Fruit fly (Drosophila melanogaster) whole organism, embryonic: ENCODE measurements around the gene pyx.

Source experiments
- Abd-B ChIP-seq: fragments of 200-800 bp; sonication (Bioruptor generic); optimal IDR thresholded peaks from 2 replicates; lab custom pipeline; 2018; ENCODE audit warnings: missing biosample characterization, mild to moderate bottlenecking, missing genetic modification characterization, moderate library complexity
- Aef1 ChIP-seq: fragments of 200-800 bp; sonication (Bioruptor generic); IDR thresholded peaks from 3 replicates; pipeline ENCODE4 v1.3.6; 2022; ENCODE audit warnings: missing biosample characterization, missing genetic modification characterization
- CG10543 ChIP-seq: fragments of 200-800 bp; sonication (Bioruptor generic); optimal IDR thresholded peaks from 3 replicates; lab custom pipeline; 2017; ENCODE audit warnings: missing biosample characterization, mild to moderate bottlenecking, missing genetic modification characterization, moderate library complexity
- CG11723 ChIP-seq: fragments of 200-800 bp; sonication (Bioruptor generic); optimal IDR thresholded peaks from 2 replicates; lab custom pipeline; 2017; ENCODE audit warnings: missing biosample characterization, mild to moderate bottlenecking, missing genetic modification characterization
- CG15269 ChIP-seq: fragments of 200-800 bp; sonication (Bioruptor generic); optimal IDR thresholded peaks from 2 replicates; lab custom pipeline; 2018; ENCODE audit warnings: missing biosample characterization, mild to moderate bottlenecking, missing genetic modification characterization, moderate library complexity
- CG15696 ChIP-seq: fragments of 200-800 bp; sonication (Bioruptor generic); optimal IDR thresholded peaks from 2 replicates; lab custom pipeline; 2019; ENCODE audit warnings: missing biosample characterization, mild to moderate bottlenecking, missing genetic modification characterization, moderate library complexity
- CG17802 ChIP-seq: fragments of 200-800 bp; sonication (Bioruptor generic); optimal IDR thresholded peaks from 2 replicates; lab custom pipeline; 2018; ENCODE audit warnings: missing biosample characterization, mild to moderate bottlenecking, missing genetic modification characterization, moderate library complexity
- CG17829 ChIP-seq: fragments of 200-800 bp; optimal IDR thresholded peaks from 2 replicates; lab custom pipeline; 2019; ENCODE audit warnings: missing biosample characterization, mild to moderate bottlenecking, missing genetic modification characterization, moderate library complexity
- CG2129 ChIP-seq: fragments of 200-800 bp; sonication (Bioruptor generic); IDR thresholded peaks from 2 replicates; pipeline ENCODE4 v1.3.6; 2022; ENCODE audit warnings: missing biosample characterization, missing genetic modification characterization; ENCODE audit not compliant: partially characterized antibody
- CG2712 ChIP-seq: fragments of 200-800 bp; optimal IDR thresholded peaks from 3 replicates; lab custom pipeline; 2019; ENCODE audit warnings: missing biosample characterization, mild to moderate bottlenecking, missing genetic modification characterization, moderate library complexity
- CG30020 ChIP-seq: fragments of 200-800 bp; optimal IDR thresholded peaks from 2 replicates; lab custom pipeline; 2019; ENCODE audit warnings: missing biosample characterization, mild to moderate bottlenecking, missing genetic modification characterization, moderate library complexity
- CG31224 ChIP-seq: fragments of 200-800 bp; sonication (Bioruptor generic); IDR thresholded peaks from 2 replicates; pipeline ENCODE4 v1.3.6; 2022; ENCODE audit warnings: missing biosample characterization, missing genetic modification characterization
- CG31441 ChIP-seq: fragments of 200-800 bp; sonication (Bioruptor generic); IDR thresholded peaks from 2 replicates; pipeline ENCODE4 v1.3.6; 2022; ENCODE audit warnings: missing biosample characterization, missing genetic modification characterization
- CG4328 ChIP-seq: fragments of 200-800 bp; sonication (Bioruptor generic); optimal IDR thresholded peaks from 3 replicates; lab custom pipeline; 2017; ENCODE audit warnings: missing biosample characterization, missing genetic modification reagents, missing genetic modification characterization
- CG43689 ChIP-seq: fragments of 200-800 bp; sonication (Bioruptor generic); IDR thresholded peaks from 2 replicates; pipeline ENCODE4 v1.3.6; 2022; ENCODE audit warnings: missing biosample characterization, missing genetic modification characterization
- CG4707 ChIP-seq: fragments of 200-800 bp; sonication (Bioruptor generic); optimal IDR thresholded peaks from 2 replicates; lab custom pipeline; 2018; ENCODE audit warnings: missing biosample characterization, mild to moderate bottlenecking, missing genetic modification characterization, moderate library complexity
- CG6813 ChIP-seq: fragments of 200-800 bp; sonication (Bioruptor generic); optimal IDR thresholded peaks from 2 replicates; lab custom pipeline; 2017; ENCODE audit warnings: missing biosample characterization, missing genetic modification characterization, mild to moderate bottlenecking, moderate library complexity, missing genetic modification reagents
- CG6854 ChIP-seq: fragments of 200-800 bp; sonication (Bioruptor generic); optimal IDR thresholded peaks from 3 replicates; lab custom pipeline; 2017; ENCODE audit warnings: missing biosample characterization, mild to moderate bottlenecking, missing genetic modification characterization
- CG8290 ChIP-seq, 3 experiments: fragments of 200-800 bp; sonication (Bioruptor generic); optimal IDR thresholded peaks; 2 replicates each; lab custom pipeline; 2016 to 2019; ENCODE audit warnings: missing biosample characterization in 3 of 3, missing genetic modification characterization in 3 of 3, mild to moderate bottlenecking in 2 of 3, moderate library complexity in 1 of 3
- CG8478 ChIP-seq: fragments of >200 bp; optimal IDR thresholded peaks from 2 replicates; lab custom pipeline; 2018
- Dip2 ChIP-seq: fragments of 200-800 bp; sonication (Bioruptor generic); IDR thresholded peaks from 2 replicates; pipeline ENCODE4 v1.3.6; 2022; ENCODE audit warnings: missing biosample characterization, missing genetic modification characterization
- E2f2 ChIP-seq: fragments of 200-800 bp; sonication (Bioruptor generic); IDR thresholded peaks from 2 replicates; pipeline ENCODE4 v1.3.6; 2022; ENCODE audit warnings: missing biosample characterization, missing genetic modification characterization
- Eip74EF ChIP-seq, 2 experiments: fragments of 200-800 bp in 1 of 2; fragments of >200 bp in 1 of 2; sonication (Bioruptor generic) in 1 of 2; optimal IDR thresholded peaks; 2 replicates each; lab custom pipeline; 2017 to 2019; ENCODE audit warnings: missing biosample characterization in 2 of 2, missing genetic modification characterization in 2 of 2, mild to moderate bottlenecking in 1 of 2, moderate library complexity in 1 of 2
- Fer3 ChIP-seq: fragments of 200-800 bp; sonication (Bioruptor generic); optimal IDR thresholded peaks from 2 replicates; lab custom pipeline; 2018; ENCODE audit warnings: missing biosample characterization, mild to moderate bottlenecking, missing genetic modification characterization, moderate library complexity
- HmgZ ChIP-seq: fragments of 200-800 bp; sonication (Bioruptor generic); optimal IDR thresholded peaks from 2 replicates; lab custom pipeline; 2018; ENCODE audit warnings: missing biosample characterization, mild to moderate bottlenecking, missing genetic modification characterization
- MESR4 ChIP-seq: fragments of 200-800 bp; sonication (Bioruptor generic); optimal IDR thresholded peaks from 2 replicates; lab custom pipeline; 2018; ENCODE audit warnings: missing biosample characterization, mild to moderate bottlenecking, missing genetic modification characterization, moderate library complexity
- Meics ChIP-seq: fragments of 200-800 bp; sonication (Bioruptor generic); optimal IDR thresholded peaks from 2 replicates; lab custom pipeline; 2017; ENCODE audit warnings: missing biosample characterization, mild to moderate bottlenecking, missing genetic modification characterization
- ap ChIP-seq: fragments of 200-800 bp; sonication (Bioruptor generic); IDR thresholded peaks from 2 replicates; pipeline ENCODE4 v1.3.6; 2022; ENCODE audit warnings: missing biosample characterization, missing genetic modification characterization
- ato ChIP-seq: fragments of 200-800 bp; sonication (Bioruptor generic); IDR thresholded peaks from 2 replicates; pipeline ENCODE4 v1.3.6; 2022; ENCODE audit warnings: missing biosample characterization, missing genetic modification characterization; ENCODE audit not compliant: partially characterized antibody
- bowl ChIP-seq: fragments of 200-800 bp; sonication (Bioruptor generic); IDR thresholded peaks from 2 replicates; pipeline ENCODE4 v1.3.6; 2022; ENCODE audit warnings: missing biosample characterization, missing genetic modification characterization
- croc ChIP-seq: fragments of 200-800 bp; sonication (Bioruptor generic); conservative IDR thresholded peaks from 3 replicates; pipeline ENCODE4 v1.3.6; 2022; ENCODE audit warnings: missing biosample characterization, missing genetic modification characterization
- ems ChIP-seq: fragments of 200-800 bp; sonication (Bioruptor generic); optimal IDR thresholded peaks from 3 replicates; lab custom pipeline; 2016; ENCODE audit warnings: missing biosample characterization, missing genetic modification characterization
- fd102C ChIP-seq: fragments of 200-800 bp; sonication (Bioruptor generic); optimal IDR thresholded peaks from 2 replicates; lab custom pipeline; 2018; ENCODE audit warnings: missing biosample characterization, mild to moderate bottlenecking, missing genetic modification characterization, moderate library complexity
- ftz-f1 ChIP-seq: fragments of 200-800 bp; sonication (Bioruptor generic); optimal IDR thresholded peaks from 2 replicates; lab custom pipeline; 2016; ENCODE audit warnings: missing biosample characterization, missing genetic modification characterization
- ind ChIP-seq: fragments of 200-800 bp; sonication (Bioruptor generic); optimal IDR thresholded peaks from 3 replicates; lab custom pipeline; 2016; ENCODE audit warnings: missing biosample characterization, missing genetic modification characterization
- inv ChIP-seq: fragments of 200-800 bp; sonication (Bioruptor generic); IDR thresholded peaks from 2 replicates; pipeline ENCODE4 v1.3.6; 2022; ENCODE audit warnings: missing biosample characterization, missing genetic modification characterization; ENCODE audit not compliant: partially characterized antibody
- kni ChIP-seq: fragments of 200-800 bp; sonication (Bioruptor generic); optimal IDR thresholded peaks from 3 replicates; lab custom pipeline; 2017; ENCODE audit warnings: mild to moderate bottlenecking, missing biosample characterization, missing genetic modification reagents, missing genetic modification characterization
- mirr ChIP-seq: fragments of 200-800 bp; sonication (Bioruptor generic); optimal IDR thresholded peaks from 3 replicates; lab custom pipeline; 2018; ENCODE audit warnings: missing biosample characterization, mild to moderate bottlenecking, missing genetic modification characterization
- nerfin-2 ChIP-seq: fragments of 200-800 bp; sonication (Bioruptor generic); IDR thresholded peaks from 2 replicates; pipeline ENCODE4 v1.3.6; 2022; ENCODE audit warnings: missing biosample characterization, missing genetic modification characterization; ENCODE audit not compliant: partially characterized antibody
- nom ChIP-seq: fragments of 200-800 bp; sonication (Bioruptor generic); optimal IDR thresholded peaks from 2 replicates; lab custom pipeline; 2017; ENCODE audit warnings: missing biosample characterization, missing genetic modification characterization, mild to moderate bottlenecking, moderate library complexity, missing genetic modification reagents
- pum ChIP-seq: fragments of 200-800 bp; sonication (Bioruptor generic); optimal IDR thresholded peaks from 2 replicates; lab custom pipeline; 2016; ENCODE audit warnings: missing biosample characterization, missing genetic modification characterization
- pzg ChIP-seq: fragments of 200-800 bp; sonication (Bioruptor generic); optimal IDR thresholded peaks from 3 replicates; lab custom pipeline; 2018; ENCODE audit warnings: missing biosample characterization, mild to moderate bottlenecking, missing genetic modification characterization, moderate library complexity
- sens-2 ChIP-seq: fragments of 200-800 bp; sonication (Bioruptor generic); IDR thresholded peaks from 2 replicates; pipeline ENCODE4 v1.3.6; 2022; ENCODE audit warnings: missing biosample characterization, missing genetic modification characterization
- sna ChIP-seq: fragments of 200-800 bp; sonication (Bioruptor generic); IDR thresholded peaks from 2 replicates; pipeline ENCODE4 v1.3.6; 2022; ENCODE audit warnings: missing biosample characterization, missing genetic modification characterization; ENCODE audit not compliant: partially characterized antibody
- trh ChIP-seq: fragments of 200-800 bp; sonication (Bioruptor generic); optimal IDR thresholded peaks from 2 replicates; lab custom pipeline; 2016; ENCODE audit warnings: missing biosample characterization, missing genetic modification characterization
- tup ChIP-seq: fragments of 200-800 bp; sonication (Bioruptor generic); optimal IDR thresholded peaks from 2 replicates; lab custom pipeline; 2016; ENCODE audit warnings: missing biosample characterization, mild to moderate bottlenecking, missing genetic modification characterization, moderate library complexity
- usp ChIP-seq: fragments of >200 bp; optimal IDR thresholded peaks from 2 replicates; lab custom pipeline; 2017; ENCODE audit warnings: missing biosample characterization, missing genetic modification characterization
- vfl ChIP-seq: fragments of 200-800 bp; sonication (Bioruptor generic); optimal IDR thresholded peaks from 2 replicates; lab custom pipeline; 2016; ENCODE audit warnings: missing biosample characterization, missing genetic modification characterization
- wek ChIP-seq: fragments of 200-800 bp; sonication (Bioruptor generic); optimal IDR thresholded peaks from 3 replicates; lab custom pipeline; 2018; ENCODE audit warnings: missing biosample characterization, mild to moderate bottlenecking, missing genetic modification characterization, moderate library complexity

Gene pyx

DNA sequence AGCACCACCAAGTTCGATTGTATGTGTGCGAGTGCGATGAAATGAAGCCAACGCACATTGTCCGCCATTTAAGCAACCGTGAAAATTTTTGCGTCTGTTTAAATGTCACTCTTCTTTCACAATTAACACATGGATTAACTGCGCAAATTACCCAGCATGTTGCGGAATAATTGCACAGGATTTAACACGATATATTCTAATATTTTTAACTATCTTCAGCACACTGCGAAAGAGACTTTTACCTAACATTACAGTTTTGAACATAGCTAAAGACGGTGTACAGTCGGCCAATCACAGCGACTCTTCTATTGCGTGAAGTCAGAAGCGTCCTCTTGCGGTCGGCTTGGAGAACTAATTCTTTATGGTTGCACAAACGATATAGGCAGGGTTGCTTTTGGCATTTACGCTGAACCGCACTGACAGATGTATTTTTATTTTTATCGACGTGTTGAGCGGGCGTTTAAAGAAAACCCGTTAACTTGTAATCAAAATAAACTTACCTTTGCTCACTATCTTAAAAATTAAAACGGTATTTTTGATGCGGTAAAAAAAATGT lies 23.9 kb upstream of the pyx start:
- TF ChIP-seq ftz-f1 = peak; percentile 46
- no peak for TF ChIP-seq wek (GFP tag; lab: Kevin White, UChicago)
- peak; percentile 27; the same call in 1 of the 3 replicates for TF ChIP-seq Aef1 (GFP tag; lab: Robert Waterston, UW)
- TF ChIP-seq nom (GFP tag; lab: Kevin White, UChicago) = peak; percentile 26
- no peak for TF ChIP-seq CG6813
- TF ChIP-seq croc (GFP tag; lab: Robert Waterston, UW) = no peak
- TF ChIP-seq CG8478 (lab: Kevin White, UChicago) = no peak
- TF ChIP-seq CG31441 = no peak
- no peak for TF ChIP-seq CG10543 (GFP tag; lab: Kevin White, UChicago)
- TF ChIP-seq CG2712 = peak; percentile 29
- peak; percentile 53 for TF ChIP-seq CG8290 (GFP tag; optimal IDR thresholded peaks at IDR 0.05; lab: Kevin White, UChicago)
- TF ChIP-seq CG8290 (tag; optimal IDR thresholded peaks at IDR 0.05; lab: Kevin White, UChicago) = no peak
- no peak for TF ChIP-seq kni
- TF ChIP-seq ind (GFP tag; lab: Kevin White, UChicago) = no peak
- peak; percentile 92 for TF ChIP-seq pzg (GFP tag; lab: Kevin White, UChicago)
- TF ChIP-seq ems (GFP tag; lab: Kevin White, UChicago) = peak; percentile 27
- no peak for TF ChIP-seq CG31224 (GFP tag; lab: Robert Waterston, UW)
- no peak for TF ChIP-seq CG43689 (GFP tag; lab: Robert Waterston, UW)
- peak; percentile 99 for TF ChIP-seq MESR4 (GFP tag; lab: Kevin White, UChicago)
- TF ChIP-seq bowl (GFP tag; lab: Robert Waterston, UW) = no peak
- no peak for TF ChIP-seq Meics (GFP tag; lab: Kevin White, UChicago)
- TF ChIP-seq Eip74EF (GFP tag; optimal IDR thresholded peaks at IDR 0.05; lab: Kevin White, UChicago) = no peak
- TF ChIP-seq HmgZ = peak; percentile 87
- TF ChIP-seq CG15696 (tag; lab: Kevin White, UChicago) = no peak
- TF ChIP-seq Abd-B (GFP tag; lab: Kevin White, UChicago) = no peak
- TF ChIP-seq fd102C (GFP tag; lab: Kevin White, UChicago) = no peak
- TF ChIP-seq pum (GFP tag; lab: Kevin White, UChicago) = peak; percentile 19
- peak; percentile 42 for TF ChIP-seq CG17802 (tag; lab: Kevin White, UChicago)
- TF ChIP-seq Fer3 (tag; lab: Kevin White, UChicago) = no peak
- TF ChIP-seq vfl (GFP tag; lab: Kevin White, UChicago) = peak; percentile 22
- TF ChIP-seq CG15269 (tag; lab: Kevin White, UChicago) = no peak
- no peak for TF ChIP-seq CG4707 (GFP tag; lab: Kevin White, UChicago)
- peak; percentile 51; the same call in 1 of the 2 replicates for TF ChIP-seq sna (GFP tag; lab: Robert Waterston, UW)
- TF ChIP-seq CG30020 (tag; lab: Kevin White, UChicago) = peak; percentile 73
- no peak for TF ChIP-seq trh (GFP tag; lab: Kevin White, UChicago)
- TF ChIP-seq CG17829 = peak; percentile 49
- no peak for TF ChIP-seq tup
- no peak for TF ChIP-seq CG11723
- TF ChIP-seq inv (GFP tag; lab: Robert Waterston, UW) = peak; percentile 57
- TF ChIP-seq usp = no peak
- no peak for TF ChIP-seq Dip2 (GFP tag; lab: Robert Waterston, UW)
- TF ChIP-seq nerfin-2 = peak; percentile 55
- no peak for TF ChIP-seq mirr (GFP tag; lab: Kevin White, UChicago)
- TF ChIP-seq sens-2 (GFP tag; lab: Robert Waterston, UW) = 0 out of 2 replicates have a peak, but pooled peaks have one; percentile 16
- TF ChIP-seq ato (GFP tag; lab: Robert Waterston, UW) = peak; percentile 73
- no peak for TF ChIP-seq CG6854 (GFP tag; lab: Kevin White, UChicago)
- peak; percentile 94 for TF ChIP-seq E2f2 (GFP tag; lab: Robert Waterston, UW)
- TF ChIP-seq ap (GFP tag; lab: Robert Waterston, UW) = no peak
- no peak for TF ChIP-seq CG2129 (GFP tag; lab: Robert Waterston, UW)
- TF ChIP-seq CG4328 (GFP tag; lab: Kevin White, UChicago) = no peak
